Worm (Caenorhabditis elegans) whole organism, L1 larva: ENCODE results near the gene unc-6.

Experiments used
- ama-1 ChIP-seq: fragments of 150-350 bp; optimal IDR thresholded peaks from 2 replicates; lab custom pipeline; 2014
- ceh-82 ChIP-seq, 3 experiments: fragments of 150-350 bp in 1 of 3; sonication (generic microtip) in 2 of 3; optimal IDR thresholded peaks; 2 replicates each; lab custom pipeline; 2014 to 2017; ENCODE audit warnings: missing biosample characterization in 3 of 3, missing genetic modification characterization in 3 of 3
- jun-1 ChIP-seq: fragments of 150-350 bp; optimal IDR thresholded peaks from 2 replicates; lab custom pipeline; 2014; ENCODE audit warnings: missing biosample characterization, missing genetic modification reagents, missing genetic modification characterization
- lin-35 ChIP-seq, 2 experiments: fragments of 150-350 bp; optimal IDR thresholded peaks; 2 replicates each; lab custom pipeline; 2014; ENCODE audit warnings: missing biosample characterization in 2 of 2, missing genetic modification characterization in 2 of 2, missing genetic modification reagents in 2 of 2
- nhr-11 ChIP-seq: fragments of 150-350 bp; optimal IDR thresholded peaks from 2 replicates; lab custom pipeline; 2014; ENCODE audit warnings: missing biosample characterization, missing genetic modification characterization
- pax-3 ChIP-seq: fragments of 200-800 bp; sonication (Bioruptor generic); optimal IDR thresholded peaks from 2 replicates; lab custom pipeline; 2018; ENCODE audit warnings: mild to moderate bottlenecking, missing genetic modification characterization, moderate library complexity, missing compliant biosample characterization
- unc-130 ChIP-seq: fragments of 150-350 bp; optimal IDR thresholded peaks from 2 replicates; lab custom pipeline; 2017; ENCODE audit warnings: missing biosample characterization, missing genetic modification characterization, inconsistent platforms
- unc-62 ChIP-seq: fragments of 150-350 bp; optimal IDR thresholded peaks from 2 replicates; lab custom pipeline; 2014; ENCODE audit warnings: missing biosample characterization, missing genetic modification reagents, missing genetic modification characterization

DNA sequence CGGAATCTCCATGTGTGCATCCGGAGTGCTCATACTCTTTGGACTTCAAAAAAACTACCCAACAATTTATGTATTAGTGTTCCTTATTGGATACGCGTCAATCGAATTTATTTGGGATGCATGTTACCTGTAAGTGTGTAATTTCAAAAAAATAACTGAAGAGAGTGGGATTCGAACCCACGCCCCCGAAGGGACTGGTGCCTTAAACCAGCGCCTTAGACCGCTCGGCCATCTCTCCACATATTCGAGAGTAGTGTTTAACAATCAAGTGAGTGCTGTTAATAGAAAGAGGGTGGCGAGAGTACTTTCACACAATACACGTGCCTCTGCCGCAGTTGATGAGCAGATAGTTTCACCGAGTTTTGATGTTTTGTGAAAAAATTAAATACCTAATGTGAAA, 13.5 kb downstream of the unc-6 start:
- TF ChIP-seq nhr-11 (tag; lab: Kevin White, UChicago): no peak
- peak in 2 of 3 experiments; percentile 3 to 43 for TF ChIP-seq ceh-82 (tag; optimal IDR thresholded peaks at IDR 0.05; lab: Kevin White, UChicago)
- no peak for TF ChIP-seq jun-1 (tag; lab: Kevin White, UChicago)
- peak; percentile 15 for TF ChIP-seq unc-130 (tag; lab: Kevin White, UChicago)
- TF ChIP-seq ama-1 (lab: Kevin White, UChicago): no peak
- TF ChIP-seq pax-3 (tag; lab: Kevin White, UChicago): no peak
- TF ChIP-seq unc-62 (GFP tag; lab: Kevin White, UChicago): no peak
- TF ChIP-seq lin-35 (GFP tag; optimal IDR thresholded peaks at IDR 0.05; lab: Kevin White, UChicago): peak in 1 of 2 experiments; percentile 73
